Fruit fly (Drosophila melanogaster) whole organism, prepupa: ENCODE results near the gene CG32235.

Experiments used
- CG1621 ChIP-seq: fragments of 200-800 bp; sonication (Bioruptor generic); optimal IDR thresholded peaks from 3 replicates; lab custom pipeline; 2018; ENCODE audit warnings: missing biosample characterization, mild to moderate bottlenecking, missing genetic modification characterization
- CG16779 ChIP-seq: fragments of 200-800 bp; sonication (Bioruptor generic); optimal IDR thresholded peaks from 3 replicates; lab custom pipeline; 2017; ENCODE audit warnings: missing biosample characterization, mild to moderate bottlenecking, missing genetic modification characterization
- CG32006 ChIP-seq: fragments of 200-800 bp; sonication (Bioruptor generic); optimal IDR thresholded peaks from 3 replicates; lab custom pipeline; 2017; ENCODE audit warnings: missing biosample characterization, mild to moderate bottlenecking, missing genetic modification characterization
- CG7368 ChIP-seq: fragments of 200-800 bp; sonication (Bioruptor generic); optimal IDR thresholded peaks from 3 replicates; lab custom pipeline; 2016; ENCODE audit warnings: missing biosample characterization, missing genetic modification characterization
- CG8119 ChIP-seq: fragments of 200-800 bp; sonication (Bioruptor generic); IDR thresholded peaks from 3 replicates; pipeline ENCODE4 v1.3.6; 2022; ENCODE audit warnings: missing biosample characterization, missing genetic modification characterization
- Hr38 ChIP-seq: sonication (Bioruptor generic); optimal IDR thresholded peaks from 2 replicates; lab custom pipeline; 2016; ENCODE audit warnings: missing biosample characterization, missing genetic modification characterization
- Hr4 ChIP-seq: fragments of 200-800 bp; sonication (Bioruptor generic); optimal IDR thresholded peaks from 3 replicates; lab custom pipeline; 2016; ENCODE audit warnings: missing biosample characterization, missing genetic modification characterization
- Lpt ChIP-seq: fragments of 200-800 bp; sonication (Bioruptor generic); optimal IDR thresholded peaks from 3 replicates; lab custom pipeline; 2016; ENCODE audit warnings: missing biosample characterization, missing genetic modification characterization
- OdsH ChIP-seq: fragments of 200-800 bp; sonication (Bioruptor generic); optimal IDR thresholded peaks from 3 replicates; lab custom pipeline; 2016; ENCODE audit warnings: missing biosample characterization, missing genetic modification characterization
- Sox15 ChIP-seq: fragments of 200-800 bp; sonication (Bioruptor generic); optimal IDR thresholded peaks from 3 replicates; lab custom pipeline; 2016; ENCODE audit warnings: missing biosample characterization, missing genetic modification characterization
- achi ChIP-seq: fragments of 200-800 bp; sonication (Bioruptor generic); optimal IDR thresholded peaks from 3 replicates; lab custom pipeline; 2016; ENCODE audit warnings: missing biosample characterization, missing genetic modification characterization

dm6 chr3L:4898647-4899046, 38.4 kb upstream of the CG32235 start, which contains the start of gene hoka:
- TF ChIP-seq Sox15 (no peak), CG32006 (no peak), CG8119 (GFP tag; lab: Robert Waterston, UW) (no peak), CG7368 (no peak), Lpt (GFP tag; lab: Kevin White, UChicago) (no peak), Hr4 (GFP tag; lab: Kevin White, UChicago) (no peak), CG16779 (tag; lab: Kevin White, UChicago) (no peak), OdsH (no peak), achi (GFP tag; lab: Kevin White, UChicago) (no peak), Hr38 (GFP tag; lab: Kevin White, UChicago) (no peak), CG1621 (tag; lab: Kevin White, UChicago) (no peak)
